Worm (Caenorhabditis elegans): ENCODE measurements around the gene cyk-7.

DNA sequence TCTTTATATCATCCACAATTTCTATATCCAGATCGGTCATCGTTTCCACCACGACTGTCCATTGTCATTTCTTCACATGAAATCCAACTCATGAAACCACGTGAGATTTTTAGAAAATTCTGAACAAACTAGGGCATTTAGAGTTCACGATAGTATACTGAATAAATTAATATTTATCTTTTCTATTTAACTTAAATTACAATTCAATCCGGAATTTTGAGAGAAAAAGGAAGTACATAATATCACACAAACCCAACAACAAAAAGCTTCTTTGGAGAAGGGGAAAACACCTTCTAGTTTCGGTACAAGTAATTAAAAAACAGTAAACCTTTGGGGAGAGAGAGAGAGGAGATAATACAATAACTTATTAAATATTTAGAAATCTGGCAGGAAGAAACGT is 27.8 kb downstream of the cyk-7 start, which contains the start of gene ZK686.5:
- TF ChIP-seq nhr-11 (tag; optimal IDR thresholded peaks at IDR 0.05): no peak
- TF ChIP-seq K09A11.1 (tag; optimal IDR thresholded peaks at IDR 0.05; ENCODE audit: insufficient read depth): no peak

Data from whole organism, late embryonic.